Worm (Caenorhabditis elegans) whole organism, midembryonic: Measurements from ENCODE around the gene Y105C5A.1269.

Experiments
- T22C8.4 ChIP-seq: fragments of 200-800 bp; sonication (Bioruptor generic); IDR thresholded peaks from 2 replicates; pipeline ENCODE4 v1.3.6; 2022; ENCODE audit warnings: missing genetic modification characterization, missing compliant biosample characterization
- cog-1 ChIP-seq: sonication (generic microtip); optimal IDR thresholded peaks from 2 replicates; lab custom pipeline; 2016; ENCODE audit warnings: missing genetic modification characterization, missing compliant biosample characterization
- ztf-29 ChIP-seq: fragments of 200-800 bp; sonication (Bioruptor generic); IDR thresholded peaks from 2 replicates; pipeline ENCODE4 v1.3.6; 2022; ENCODE audit warnings: missing genetic modification reagents, missing genetic modification characterization, missing compliant biosample characterization

DNA sequence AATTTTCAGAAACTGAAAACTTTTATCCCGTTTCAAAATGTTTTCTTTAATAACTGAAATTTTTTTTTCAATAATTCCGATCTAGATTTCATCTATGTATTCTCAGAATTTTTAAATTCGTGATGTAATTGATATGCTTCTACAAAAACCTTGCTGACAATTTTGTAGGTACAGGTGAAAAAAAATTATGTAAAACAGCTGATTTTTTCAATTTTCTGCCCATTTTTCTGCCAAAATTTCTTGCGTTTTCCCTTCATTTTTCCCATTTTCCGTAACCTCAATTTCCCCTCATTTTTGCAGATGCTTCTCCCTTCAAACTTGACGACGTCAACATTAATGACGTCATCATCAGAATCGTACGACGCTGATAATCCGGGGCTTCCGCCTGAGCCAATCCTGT is 27.4 kb upstream of the Y105C5A.1269 start, which contains the start of gene daf-38:
- TF ChIP-seq ztf-29 (GFP tag; lab: Robert Waterston, UW) (no peak), T22C8.4 (GFP tag; lab: Robert Waterston, UW) (no peak), cog-1 (tag; lab: Kevin White, UChicago) (no peak)
